Worm (Caenorhabditis elegans): ENCODE measurements around the gene enpp-1.

DNA sequence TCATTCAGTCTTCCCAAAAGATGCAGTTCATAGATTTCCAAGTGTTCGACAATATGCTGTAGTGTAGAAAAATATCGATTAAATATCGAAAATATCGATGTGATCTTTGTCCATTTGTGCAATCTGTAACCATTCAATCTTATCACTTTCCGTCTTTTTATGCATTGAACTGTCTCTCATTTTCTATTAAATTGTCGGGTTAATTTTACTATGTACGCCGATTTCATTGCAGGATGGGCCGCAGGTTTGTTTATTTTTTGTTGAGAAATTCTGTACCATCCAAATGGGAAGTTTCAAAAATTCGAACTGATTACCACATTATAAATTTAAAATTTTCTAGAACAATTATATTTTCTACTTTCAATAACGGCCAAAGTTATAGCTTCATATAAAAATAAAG, 47.0 kb upstream of the enpp-1 start, which contains the start of gene R07B7.8:
- TF ChIP-seq him-1 (tag; optimal IDR thresholded peaks at IDR 0.05) (no peak), W03F9.2 (tag; optimal IDR thresholded peaks at IDR 0.05) (no peak)

Data from whole organism, L4/young adult.